Worm (Caenorhabditis elegans): ENCODE data around the gene T11F9.14.

DNA sequence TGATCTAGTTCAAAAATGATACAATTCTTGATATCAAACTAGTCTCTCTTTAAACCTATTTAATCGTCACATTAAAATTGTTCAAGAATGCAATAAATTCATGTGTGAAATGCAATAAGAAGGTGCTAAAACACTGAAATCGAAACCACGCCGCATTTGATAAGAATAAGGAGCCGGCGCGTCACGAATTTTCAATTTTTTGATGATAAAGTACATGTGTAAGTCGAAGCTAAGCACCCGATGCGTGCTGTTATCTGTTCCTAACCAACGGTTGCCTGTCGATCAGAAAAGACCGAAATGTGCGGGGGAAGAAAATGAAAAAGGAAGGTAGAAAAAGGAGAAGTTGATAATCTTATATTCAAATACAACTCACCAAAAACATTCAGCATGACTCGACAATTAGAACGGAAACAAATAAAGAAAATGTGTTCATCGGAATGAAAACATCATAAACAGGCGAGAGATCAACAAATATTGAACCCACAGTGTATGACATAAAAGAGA, 10.4 kb downstream of the T11F9.14 start, which contains the start of gene aat-6:
- TF ChIP-seq elt-3 (tag; optimal IDR thresholded peaks at IDR 0.05) (no peak), lin-32 (GFP tag; optimal IDR thresholded peaks at IDR 0.05) (no peak)
